Worm (Caenorhabditis elegans) whole organism, L4/young adult: ENCODE results near the gene sqd-1.
"Not testable (repeated sequence)": the region's sequence is repeated elsewhere in the genome, so short reads cannot be mapped to it uniquely, and the experiment has no call there.

Experiments used
- W03F9.2 ChIP-seq: fragments of 150-350 bp; optimal IDR thresholded peaks from 2 replicates; lab custom pipeline; 2014; ENCODE audit warnings: missing biosample characterization, missing genetic modification characterization
- dao-5 ChIP-seq: sonication (generic microtip); optimal IDR thresholded peaks from 2 replicates; lab custom pipeline; 2016; ENCODE audit warnings: missing genotype, missing genetic modification characterization, moderate library complexity, missing compliant biosample characterization
- him-1 ChIP-seq: sonication (generic microtip); optimal IDR thresholded peaks from 2 replicates; lab custom pipeline; 2016; ENCODE audit warnings: missing genotype, missing genetic modification reagents, missing genetic modification characterization, missing compliant biosample characterization

The sqd-1 gene

DNA sequence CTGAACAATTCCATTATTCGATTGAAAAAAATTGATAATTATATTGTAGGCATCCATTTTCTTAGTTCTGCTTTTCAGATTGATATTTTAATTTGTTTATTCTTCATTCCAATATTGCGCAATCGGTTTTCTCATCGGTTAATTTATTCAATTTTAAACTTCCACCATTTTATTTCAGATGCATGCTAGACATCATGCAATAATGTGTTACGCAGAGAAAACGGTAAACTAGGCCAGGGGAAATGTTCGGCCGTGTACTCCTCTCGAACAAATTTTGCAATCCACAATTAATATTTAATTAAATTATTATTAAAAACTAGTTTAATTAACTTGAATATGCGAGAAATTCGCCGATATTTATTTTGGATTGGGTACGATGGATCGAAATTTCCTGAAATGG, 2.3 kb upstream of the sqd-1 start, which contains the start of gene Y73B6BL.29:
TSS of gene Y73B6BL.29 (plus strand) at position 263 of the 400 bp plus-strand sequence.
- peak; percentile 62 for TF ChIP-seq him-1 (tag; lab: Kevin White, UChicago)
- peak; percentile 99 for TF ChIP-seq W03F9.2 (tag; lab: Kevin White, UChicago)
- no peak for TF ChIP-seq dao-5

DNA sequence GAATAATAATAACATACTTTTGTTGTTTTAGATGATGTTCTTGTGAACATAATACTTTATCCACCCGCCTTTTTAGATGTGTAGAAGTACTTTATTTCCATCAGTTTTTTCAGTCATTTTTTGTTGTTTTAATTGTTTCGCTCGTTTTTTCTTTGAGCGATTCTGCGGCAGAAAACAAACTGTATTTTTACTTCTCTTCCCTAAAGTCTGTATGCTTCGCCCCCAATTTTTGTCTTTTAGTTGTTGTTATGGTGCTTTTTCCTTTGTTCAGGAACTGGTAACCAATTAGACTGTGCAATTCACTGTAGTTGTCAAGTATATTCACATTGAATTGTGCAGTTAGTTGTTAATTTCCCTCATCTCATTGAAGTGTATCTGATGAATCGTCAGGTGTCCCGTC, 1.8 kb downstream of the sqd-1 start:
- no peak for TF ChIP-seq him-1 (tag; lab: Kevin White, UChicago)
- no peak for TF ChIP-seq W03F9.2 (tag; lab: Kevin White, UChicago)
- TF ChIP-seq dao-5, result no peak

DNA sequence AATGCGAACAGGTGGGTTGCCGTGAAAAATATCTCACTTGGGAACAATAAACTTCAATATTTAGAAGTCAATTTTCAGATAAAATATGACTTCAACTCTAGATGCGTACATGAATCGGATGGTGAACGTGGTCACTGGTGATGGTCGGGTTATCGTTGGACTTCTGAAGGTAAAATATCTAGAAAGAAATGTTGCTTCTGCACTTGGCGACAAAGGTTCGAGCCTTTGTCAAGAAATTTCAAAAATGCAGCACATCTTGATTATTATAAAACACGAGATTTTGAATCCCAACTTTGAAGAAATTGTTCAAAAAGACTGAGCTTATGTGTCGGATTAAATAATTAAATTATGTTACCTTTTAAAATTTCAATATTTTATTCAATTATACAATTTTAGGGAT, 2.5 kb downstream of the sqd-1 start, which contains the start of gene lsm-8:
TSS of gene lsm-8 (plus strand) at position 79 of the 400 bp plus-strand sequence.
- no peak for TF ChIP-seq him-1 (tag; lab: Kevin White, UChicago)
- TF ChIP-seq W03F9.2 (tag; lab: Kevin White, UChicago), result no peak
- TF ChIP-seq dao-5, result no peak

DNA sequence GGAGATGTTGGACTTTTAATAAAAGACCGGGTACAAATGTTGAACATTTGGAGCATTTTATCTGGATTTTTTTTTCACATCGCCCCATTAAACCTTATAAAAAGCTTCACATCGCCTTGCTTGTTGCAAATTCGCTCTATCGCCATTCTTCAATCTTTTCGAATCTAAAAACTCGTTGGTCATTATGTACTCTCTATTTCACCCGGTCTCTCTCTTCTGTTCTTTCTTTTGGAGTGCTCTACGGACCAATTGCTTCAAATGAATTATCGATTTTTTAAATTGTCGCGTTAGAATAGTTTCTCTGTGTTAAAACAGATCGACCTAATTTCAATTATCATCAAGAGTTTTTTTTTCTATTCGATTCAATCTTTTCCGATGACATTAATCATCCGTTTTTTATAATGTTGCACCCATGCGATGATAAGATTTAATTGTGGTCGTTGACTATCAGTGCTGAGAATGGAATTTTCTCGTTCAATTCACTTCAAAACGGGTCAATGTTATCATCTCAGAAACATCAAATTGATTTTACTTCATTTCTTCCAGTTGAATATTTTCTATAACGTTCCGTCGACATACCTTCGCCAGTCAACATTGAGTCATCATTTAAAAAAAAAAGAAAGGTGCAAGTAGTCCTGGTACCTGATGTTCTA, 3.5 kb downstream of the sqd-1 start:
- no peak for TF ChIP-seq him-1 (tag; lab: Kevin White, UChicago)
- peak; percentile 60 for TF ChIP-seq W03F9.2 (tag; lab: Kevin White, UChicago)

DNA sequence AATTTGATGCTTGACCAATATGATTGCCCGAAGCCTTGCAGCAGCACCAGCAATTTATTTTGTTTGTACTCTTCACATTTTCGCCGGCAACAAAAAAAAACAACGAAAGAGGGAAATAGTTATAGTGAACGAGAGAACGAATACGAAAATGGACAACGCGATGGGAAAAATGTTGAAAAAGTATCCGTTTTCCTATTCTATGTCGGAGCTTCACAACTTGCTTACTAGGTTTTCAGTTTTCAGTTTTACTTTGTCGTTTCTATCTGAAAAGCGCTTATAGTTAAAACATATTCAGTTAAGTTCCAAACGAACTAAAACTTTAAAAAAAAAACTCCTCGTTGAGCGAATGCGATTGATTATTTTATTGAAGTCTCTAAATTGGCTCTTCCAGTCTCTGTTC, 4.2 kb downstream of the sqd-1 start:
- TF ChIP-seq him-1 (tag; lab: Kevin White, UChicago), result no peak
- no peak for TF ChIP-seq dao-5
- TF ChIP-seq W03F9.2 (tag; lab: Kevin White, UChicago), result no peak

DNA sequence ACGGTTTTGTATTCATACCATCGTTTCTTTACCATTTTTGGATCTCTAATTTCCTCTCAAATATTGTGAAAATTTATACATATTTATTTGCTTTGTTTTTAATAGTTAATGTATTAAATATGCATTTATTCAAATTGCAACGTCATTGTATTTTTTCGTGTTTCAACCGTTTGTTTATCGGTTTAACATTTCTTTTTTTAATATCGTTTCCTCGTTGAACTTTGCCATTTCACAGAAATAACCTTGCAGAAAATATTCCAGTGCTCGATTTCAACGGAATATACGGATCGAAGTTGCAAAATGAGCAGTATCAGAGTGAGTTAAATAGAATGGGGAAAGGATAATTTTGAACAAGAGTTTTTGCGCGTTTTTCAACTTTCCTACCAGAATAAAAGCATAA, 5.4 kb downstream of the sqd-1 start, which contains the start of gene seu-1:
TSS of gene seu-1 (plus strand) at position 301 of the 400 bp plus-strand sequence.
- no peak for TF ChIP-seq dao-5
- TF ChIP-seq W03F9.2 (tag; lab: Kevin White, UChicago), result no peak
- TF ChIP-seq him-1 (tag; lab: Kevin White, UChicago), result no peak

DNA sequence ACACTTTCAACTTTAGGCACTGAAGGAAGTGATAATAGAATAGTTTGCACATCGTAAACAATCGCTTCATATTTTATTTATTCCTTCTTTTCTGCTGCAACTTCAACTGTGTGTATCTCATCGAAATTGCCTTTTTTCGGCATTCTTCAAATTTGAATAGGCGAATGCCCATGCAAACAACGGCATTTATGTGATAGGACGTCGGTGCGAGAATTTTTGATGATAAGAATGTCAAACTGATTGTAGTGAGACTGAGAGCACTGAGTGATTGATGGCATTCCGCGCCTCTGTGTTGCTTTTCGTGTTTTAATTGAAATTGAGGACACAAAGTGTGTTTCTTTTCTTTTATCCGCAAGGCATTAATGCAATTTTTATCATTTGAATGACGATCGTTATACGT, 6.8 kb downstream of the sqd-1 start:
- no peak for TF ChIP-seq him-1 (tag; lab: Kevin White, UChicago)
- TF ChIP-seq dao-5, result no peak
- peak; percentile 21 for TF ChIP-seq W03F9.2 (tag; lab: Kevin White, UChicago)

DNA sequence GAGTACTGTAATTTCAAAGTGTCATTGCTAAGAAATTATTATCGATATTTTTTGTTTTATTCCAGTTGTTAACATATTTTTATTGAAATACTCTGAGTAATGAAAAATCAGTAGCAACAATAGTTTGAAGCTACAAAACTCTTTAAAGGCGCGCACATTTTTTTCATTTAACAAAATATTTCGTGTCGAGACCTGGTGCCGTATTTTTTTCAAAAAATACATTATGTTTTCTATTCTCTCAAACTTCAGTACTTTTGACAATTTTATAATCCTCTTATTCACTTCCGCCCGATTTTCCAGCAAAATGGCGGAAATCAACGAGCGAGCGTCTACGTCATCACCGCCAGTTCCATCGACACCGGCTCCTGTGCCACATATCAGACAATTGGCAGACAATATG, 9.9 kb downstream of the sqd-1 start, which contains the start of gene blos-2:
TSS of gene blos-2 (plus strand) at position 301 of the 400 bp plus-strand sequence.
- TF ChIP-seq dao-5 (no peak), him-1 (tag; lab: Kevin White, UChicago) (no peak), W03F9.2 (tag; lab: Kevin White, UChicago) (no peak)

DNA sequence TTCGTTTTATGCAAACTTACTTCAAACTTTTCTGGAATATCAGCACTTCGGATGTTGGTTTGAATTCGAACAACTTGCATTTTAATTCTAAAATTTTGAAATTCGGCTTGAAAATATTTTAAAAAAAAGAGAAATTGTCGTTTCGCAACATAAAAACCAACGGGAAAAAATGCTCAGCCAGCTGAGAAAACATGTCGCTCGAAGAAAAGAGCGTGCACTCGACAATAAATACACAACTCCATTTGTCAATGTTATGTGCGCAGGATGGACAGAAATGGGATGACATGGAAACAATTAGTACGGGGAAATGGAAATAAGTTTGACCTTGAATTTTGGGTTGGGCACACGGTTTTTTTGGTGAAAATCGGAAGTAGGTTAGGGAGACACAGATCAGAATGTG, 11.9 kb downstream of the sqd-1 start, which contains the start of gene mif-4:
TSS of gene mif-4 (minus strand) at position 87 of the 400 bp plus-strand sequence.
- TF ChIP-seq W03F9.2 (tag; lab: Kevin White, UChicago) (no peak), dao-5 (no peak), him-1 (tag; lab: Kevin White, UChicago) (no peak)

DNA sequence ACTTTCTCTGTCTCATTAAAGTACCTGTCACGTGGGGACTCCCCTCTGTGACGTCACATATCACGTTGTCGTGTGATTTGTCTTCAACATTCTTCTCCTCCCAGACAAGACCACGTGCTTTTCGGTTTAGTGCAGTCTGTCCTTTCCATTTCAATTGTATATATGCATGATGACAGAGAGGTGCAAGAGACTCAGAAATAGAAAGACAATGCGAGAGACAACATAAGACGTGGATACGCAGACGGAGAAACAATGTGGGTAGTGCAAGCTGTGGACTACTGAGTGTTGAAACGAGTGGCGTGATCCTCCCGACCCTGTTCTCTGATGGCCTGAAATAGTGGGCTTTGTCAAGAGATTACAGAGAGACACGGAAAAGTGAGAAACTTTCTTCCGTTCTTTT, 12.8 kb downstream of the sqd-1 start:
- peak; percentile 95 for TF ChIP-seq W03F9.2 (tag; lab: Kevin White, UChicago)
- TF ChIP-seq dao-5, result no peak
- peak; percentile 81 for TF ChIP-seq him-1 (tag; lab: Kevin White, UChicago)

DNA sequence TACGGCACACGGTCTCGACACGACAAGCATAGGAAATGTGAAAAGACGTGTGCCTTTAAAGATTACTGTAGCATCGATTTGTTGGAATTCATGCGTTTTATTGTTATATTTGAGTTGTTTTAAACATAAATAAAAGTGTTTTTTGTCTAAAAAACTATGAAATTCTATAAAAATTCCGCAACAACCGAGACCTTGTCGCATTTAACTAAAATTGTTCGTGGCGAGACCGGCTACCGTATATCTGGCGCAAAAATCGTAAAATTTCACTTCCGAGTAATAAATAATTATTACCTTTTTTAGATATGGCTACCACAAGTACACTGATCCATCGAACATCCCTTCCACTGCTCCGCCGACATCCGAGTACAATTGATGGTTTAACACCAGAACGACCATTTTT, 13.4 kb downstream of the sqd-1 start, which contains the start of gene ipla-6:
TSS of gene ipla-6 (plus strand) at position 301 of the 400 bp plus-strand sequence.
- TF ChIP-seq dao-5, result no peak
- TF ChIP-seq W03F9.2 (tag; lab: Kevin White, UChicago), result no peak
- TF ChIP-seq him-1 (tag; lab: Kevin White, UChicago), result no peak

DNA sequence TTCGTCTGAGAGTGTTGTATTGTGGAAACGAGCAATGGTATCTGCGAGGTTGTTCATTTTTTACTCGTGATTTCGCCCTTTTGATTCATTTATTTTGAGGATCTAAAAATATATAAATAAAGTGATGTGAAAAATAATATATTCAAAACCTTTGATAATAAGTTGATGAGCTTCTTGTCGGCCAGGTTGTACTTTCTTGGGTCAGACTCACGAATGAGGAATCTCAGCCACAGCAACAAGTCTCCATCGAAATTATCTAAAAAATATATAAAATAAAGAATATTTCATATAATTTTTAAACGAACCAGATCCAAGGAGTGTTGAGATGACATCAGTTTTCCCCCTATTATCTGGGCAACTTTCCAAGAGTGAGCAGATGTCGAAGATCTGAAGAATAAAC, 18.5 kb downstream of the sqd-1 start, which contains the start of gene Y73B6BL.288:
TSS of gene Y73B6BL.288 (minus strand) at position 101 of the 400 bp plus-strand sequence.
- no peak for TF ChIP-seq dao-5
- TF ChIP-seq W03F9.2 (tag; lab: Kevin White, UChicago), result no peak
- no peak for TF ChIP-seq him-1 (tag; lab: Kevin White, UChicago)

DNA sequence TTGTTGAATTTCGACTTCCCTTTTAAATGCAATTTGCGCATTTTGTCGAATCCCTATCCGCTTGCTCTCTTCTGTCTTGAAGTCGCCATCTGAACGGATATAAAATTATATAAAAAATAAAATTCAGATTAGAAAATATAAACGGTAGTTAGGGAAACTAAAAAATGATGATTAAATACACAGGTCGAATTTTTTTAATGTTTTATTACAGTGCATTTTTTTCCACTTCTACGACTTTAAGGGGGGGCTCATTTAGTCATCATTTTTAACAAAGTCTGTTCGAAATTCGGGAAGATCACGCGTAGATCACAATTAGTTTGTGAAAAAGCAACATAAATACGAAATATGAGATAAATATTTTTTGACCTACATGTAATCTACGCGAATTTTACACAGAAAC, 18.9 kb downstream of the sqd-1 start, which contains the start of gene Y73B6BL.14:
TSS of gene Y73B6BL.14 (minus strand) at position 101 of the 400 bp plus-strand sequence.
- no peak for TF ChIP-seq dao-5
- TF ChIP-seq W03F9.2 (tag; lab: Kevin White, UChicago), result no peak
- TF ChIP-seq him-1 (tag; lab: Kevin White, UChicago), result no peak

DNA sequence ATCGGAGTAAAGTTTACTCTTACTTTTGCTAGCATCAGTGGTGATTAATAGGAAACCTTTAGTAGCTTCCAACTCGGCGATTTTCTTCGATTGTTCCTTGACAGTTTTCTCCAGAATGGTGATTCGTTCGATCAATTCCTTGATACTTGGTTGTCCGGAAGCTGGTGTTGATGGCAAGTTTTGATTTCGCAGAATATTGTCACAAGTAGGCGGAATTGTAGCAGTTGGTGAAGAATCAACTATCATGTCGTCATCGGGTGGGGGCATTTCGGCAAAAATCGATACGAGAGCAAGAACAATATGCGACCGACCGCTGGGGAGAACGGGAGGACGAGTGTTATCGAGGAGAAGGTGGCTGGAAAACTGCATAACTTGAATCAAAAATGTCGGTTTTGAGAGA, 23.2 kb downstream of the sqd-1 start, which contains the start of gene Y73B6BL.289:
TSS of gene Y73B6BL.289 (plus strand) at position 301 of the 400 bp plus-strand sequence.
- TF ChIP-seq him-1 (tag; lab: Kevin White, UChicago); dao-5; W03F9.2 (tag; lab: Kevin White, UChicago): not testable (repeated sequence)
